Fruit fly (Drosophila melanogaster) whole organism, prepupa: ENCODE results near the gene CG9095.

ENCODE experiments used
- Blimp-1 ChIP-seq: fragments of 200-800 bp; sonication (Bioruptor generic); optimal IDR thresholded peaks from 3 replicates; lab custom pipeline; 2017; ENCODE audit warnings: missing biosample characterization, missing genetic modification characterization, mild to moderate bottlenecking, moderate library complexity, missing genetic modification reagents
- CG15336 ChIP-seq: fragments of 200-800 bp; sonication (Bioruptor generic); IDR thresholded peaks from 2 replicates; pipeline ENCODE4 v1.3.6; 2022; ENCODE audit warnings: missing biosample characterization, missing genetic modification characterization
- CG1621 ChIP-seq: fragments of 200-800 bp; sonication (Bioruptor generic); optimal IDR thresholded peaks from 3 replicates; lab custom pipeline; 2018; ENCODE audit warnings: missing biosample characterization, mild to moderate bottlenecking, missing genetic modification characterization
- CG31627 ChIP-seq: fragments of 200-800 bp; sonication (Bioruptor generic); optimal IDR thresholded peaks from 3 replicates; lab custom pipeline; 2016; ENCODE audit warnings: missing biosample characterization, missing genetic modification characterization
- CG34406 ChIP-seq: fragments of 200-800 bp; sonication (Bioruptor generic); optimal IDR thresholded peaks from 3 replicates; lab custom pipeline; 2016; ENCODE audit warnings: missing biosample characterization, missing genetic modification characterization
- CG3919 ChIP-seq: fragments of 200-800 bp; sonication (Bioruptor generic); optimal IDR thresholded peaks from 3 replicates; lab custom pipeline; 2016; ENCODE audit warnings: missing biosample characterization, missing genetic modification characterization
- CG4318 ChIP-seq: fragments of 200-800 bp; sonication (Bioruptor generic); optimal IDR thresholded peaks from 3 replicates; lab custom pipeline; 2017; ENCODE audit warnings: missing biosample characterization, mild to moderate bottlenecking, missing genetic modification characterization
- CG6276 ChIP-seq: fragments of 200-800 bp; sonication (Bioruptor generic); optimal IDR thresholded peaks from 2 replicates; lab custom pipeline; 2017; ENCODE audit warnings: missing biosample characterization, mild to moderate bottlenecking, missing genetic modification characterization
- CG6792 ChIP-seq: fragments of 200-800 bp; sonication (Bioruptor generic); optimal IDR thresholded peaks from 3 replicates; lab custom pipeline; 2016; ENCODE audit warnings: missing biosample characterization, missing genetic modification characterization
- CG6854 ChIP-seq: fragments of 200-800 bp; sonication (Bioruptor generic); optimal IDR thresholded peaks from 2 replicates; lab custom pipeline; 2017; ENCODE audit warnings: missing biosample characterization, mild to moderate bottlenecking, missing genetic modification characterization
- CG8632 ChIP-seq: fragments of 200-800 bp; sonication (Bioruptor generic); optimal IDR thresholded peaks from 3 replicates; lab custom pipeline; 2016; ENCODE audit warnings: missing biosample characterization, missing genetic modification characterization
- CG9139 ChIP-seq: fragments of 200-800 bp; sonication (Bioruptor generic); optimal IDR thresholded peaks from 3 replicates; lab custom pipeline; 2017; ENCODE audit warnings: missing biosample characterization, mild to moderate bottlenecking, missing genetic modification characterization
- Eip75B ChIP-seq: fragments of 200-800 bp; sonication (Bioruptor generic); optimal IDR thresholded peaks from 3 replicates; lab custom pipeline; 2016; ENCODE audit warnings: missing biosample characterization, missing genetic modification characterization
- Eip78C ChIP-seq: fragments of 200-800 bp; sonication (Bioruptor generic); peaks from one replicate; lab custom pipeline; 2016; ENCODE audit warnings: missing biosample characterization, missing genetic modification characterization
- Ets96B ChIP-seq: fragments of 200-800 bp; optimal IDR thresholded peaks from 2 replicates; lab custom pipeline; 2019; ENCODE audit warnings: missing biosample characterization, mild to moderate bottlenecking, missing genetic modification characterization, moderate library complexity
- Hr38 ChIP-seq: sonication (Bioruptor generic); optimal IDR thresholded peaks from 2 replicates; lab custom pipeline; 2016; ENCODE audit warnings: missing biosample characterization, missing genetic modification characterization
- Hr39 ChIP-seq: fragments of 200-800 bp; sonication (Bioruptor generic); optimal IDR thresholded peaks from 2 replicates; lab custom pipeline; 2016; ENCODE audit warnings: missing biosample characterization, missing genetic modification characterization
- Lpt ChIP-seq: fragments of 200-800 bp; sonication (Bioruptor generic); optimal IDR thresholded peaks from 3 replicates; lab custom pipeline; 2016; ENCODE audit warnings: missing biosample characterization, missing genetic modification characterization
- Smox ChIP-seq: fragments of 200-800 bp; sonication (Bioruptor generic); optimal IDR thresholded peaks from 3 replicates; lab custom pipeline; 2016; ENCODE audit warnings: missing biosample characterization, missing genetic modification characterization
- Sox102F ChIP-seq: fragments of 200-800 bp; sonication (Bioruptor generic); optimal IDR thresholded peaks from 2 replicates; lab custom pipeline; 2016; ENCODE audit warnings: missing biosample characterization, mild to moderate bottlenecking, missing genetic modification characterization
- Sox14 ChIP-seq: fragments of 200-800 bp; sonication (Bioruptor generic); optimal IDR thresholded peaks from 3 replicates; lab custom pipeline; 2016; ENCODE audit warnings: missing biosample characterization, missing genetic modification characterization
- Sox15 ChIP-seq: fragments of 200-800 bp; sonication (Bioruptor generic); optimal IDR thresholded peaks from 3 replicates; lab custom pipeline; 2016; ENCODE audit warnings: missing biosample characterization, missing genetic modification characterization
- achi ChIP-seq: fragments of 200-800 bp; sonication (Bioruptor generic); optimal IDR thresholded peaks from 3 replicates; lab custom pipeline; 2016; ENCODE audit warnings: missing biosample characterization, missing genetic modification characterization
- cyc ChIP-seq: fragments of 200-800 bp; sonication (Bioruptor generic); optimal IDR thresholded peaks from 3 replicates; lab custom pipeline; 2016; ENCODE audit warnings: missing biosample characterization, missing genetic modification characterization
- dac ChIP-seq: fragments of 200-800 bp; sonication (Bioruptor generic); optimal IDR thresholded peaks from 2 replicates; lab custom pipeline; 2017; ENCODE audit warnings: missing biosample characterization, mild to moderate bottlenecking, missing genetic modification characterization
- eg ChIP-seq: fragments of 200-800 bp; sonication (Bioruptor generic); IDR thresholded peaks from 3 replicates; pipeline ENCODE4 v1.3.6; 2022; ENCODE audit warnings: missing biosample characterization, missing genetic modification characterization
- fd59A ChIP-seq: fragments of 200-800 bp; sonication (Bioruptor generic); optimal IDR thresholded peaks from 2 replicates; lab custom pipeline; 2017; ENCODE audit warnings: missing biosample characterization, mild to moderate bottlenecking, missing genetic modification characterization, missing genetic modification reagents
- fkh ChIP-seq: fragments of 200-800 bp; sonication (Bioruptor generic); optimal IDR thresholded peaks from 3 replicates; lab custom pipeline; 2017; ENCODE audit warnings: missing biosample characterization, mild to moderate bottlenecking, missing genetic modification characterization, moderate library complexity
- spab ChIP-seq: fragments of 200-800 bp; sonication (Bioruptor generic); optimal IDR thresholded peaks from 2 replicates; lab custom pipeline; 2017; ENCODE audit warnings: missing biosample characterization, mild to moderate bottlenecking, missing genetic modification characterization, missing genetic modification reagents
- ss ChIP-seq, 2 experiments: fragments of 200-800 bp; sonication (Bioruptor generic); optimal IDR thresholded peaks; 2 replicates in 1 of 2; 3 replicates in 1 of 2; lab custom pipeline; 2017 to 2018; ENCODE audit warnings: mild to moderate bottlenecking in 2 of 2, missing biosample characterization in 2 of 2, missing genetic modification characterization in 2 of 2, moderate library complexity in 1 of 2
- svp ChIP-seq: fragments of 200-800 bp; sonication (Bioruptor generic); peaks from one replicate; lab custom pipeline; 2016; ENCODE audit warnings: missing biosample characterization, missing genetic modification characterization
- vri ChIP-seq: fragments of 200-800 bp; sonication (Bioruptor generic); optimal IDR thresholded peaks from 3 replicates; lab custom pipeline; 2016; ENCODE audit warnings: missing biosample characterization, mild to moderate bottlenecking, missing genetic modification characterization

Gene CG9095

DNA sequence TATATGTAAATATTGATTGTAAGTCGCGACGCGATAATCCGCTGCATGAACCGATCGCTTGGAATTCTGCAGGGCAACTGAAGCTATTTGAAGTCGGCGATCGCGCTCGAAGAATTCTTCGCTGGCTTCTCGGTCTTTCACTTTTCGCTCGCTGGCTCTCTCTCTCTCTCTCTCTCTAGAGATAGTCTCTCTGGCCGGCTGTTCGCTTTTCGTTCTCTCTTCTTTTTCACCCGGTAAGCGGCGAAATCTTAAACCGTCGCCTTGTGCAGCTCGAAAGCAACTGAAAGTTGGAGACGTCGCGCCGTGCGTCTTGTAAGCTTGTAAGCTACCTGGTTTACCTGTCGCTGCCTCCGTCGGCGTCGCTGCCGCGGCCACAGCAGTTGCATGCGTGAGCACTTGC lies at the start of gene CG9095:
Gene CG9095 (minus strand): TSS at position 285 of the 400 bp plus-strand sequence.
- TF ChIP-seq Eip75B (GFP tag; lab: Kevin White, UChicago) (peak; percentile 17), CG15336 (GFP tag; lab: Robert Waterston, UW) (no peak), fd59A (GFP tag; lab: Kevin White, UChicago) (no peak), fkh (GFP tag; lab: Kevin White, UChicago) (peak; percentile 42), CG6854 (GFP tag; lab: Kevin White, UChicago) (peak; percentile 22), CG3919 (GFP tag; lab: Kevin White, UChicago) (peak; percentile 10), CG31627 (GFP tag; lab: Kevin White, UChicago) (no peak), Blimp-1 (GFP tag; lab: Kevin White, UChicago) (peak; percentile 22), Hr38 (no peak), Sox102F (GFP tag; lab: Kevin White, UChicago) (no peak)
- TF ChIP-seq, all 60 proteins: peak for 5

DNA sequence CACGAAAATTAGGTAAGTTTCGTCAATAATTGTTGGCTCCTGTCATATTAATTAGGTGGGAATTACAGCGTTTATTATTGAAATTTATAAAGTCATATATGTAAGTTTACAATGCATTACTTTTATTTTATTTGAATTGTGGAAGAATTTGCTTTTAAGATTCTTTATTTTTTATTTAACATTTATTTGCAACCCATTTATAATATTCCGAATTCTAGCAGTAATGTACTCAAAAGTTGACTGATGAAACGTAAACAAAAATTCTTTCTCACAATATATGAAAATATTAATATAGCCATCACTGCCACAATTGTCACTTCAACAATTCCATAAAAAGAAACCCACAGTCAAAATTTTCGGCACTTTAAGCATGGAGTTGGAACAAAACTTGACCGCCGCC lies 47.1 kb upstream of the CG9095 start, which contains the start of gene CG5662:
Gene CG5662 (plus strand): TSS at position 301 of the 400 bp plus-strand sequence.
- TF ChIP-seq CG6276 (GFP tag; lab: Kevin White, UChicago) = no peak
- no peak for TF ChIP-seq cyc
- no peak for TF ChIP-seq vri (GFP tag; lab: Kevin White, UChicago)
- TF ChIP-seq CG34406 (GFP tag; lab: Kevin White, UChicago) = no peak

DNA sequence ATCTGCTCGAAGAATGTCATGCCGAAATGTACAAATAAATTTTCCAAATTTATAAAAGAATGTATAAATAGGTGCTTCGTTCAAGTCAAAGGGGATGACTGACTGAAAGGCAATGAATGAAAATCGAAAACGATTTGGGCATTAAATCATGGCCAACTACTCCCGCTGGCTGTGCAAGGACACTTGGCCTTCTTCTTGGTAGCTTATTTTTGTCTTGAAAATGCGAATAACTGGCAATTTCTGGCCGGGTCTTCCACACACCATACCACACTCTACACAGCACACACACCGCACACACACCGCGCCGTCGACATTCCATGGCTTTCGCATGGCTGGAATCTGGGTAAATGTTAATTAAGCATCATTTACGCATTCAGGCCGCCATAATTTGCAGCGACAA lies 43.5 kb upstream of the CG9095 start, which contains the start of gene CG32588:
Gene CG32588 (minus strand): TSS at position 101 of the 400 bp plus-strand sequence.
- TF ChIP-seq dac (GFP tag; lab: Kevin White, UChicago) = no peak
- TF ChIP-seq CG8632 (GFP tag; lab: Kevin White, UChicago) = no peak
- TF ChIP-seq CG6854 (GFP tag; lab: Kevin White, UChicago) = no peak
- TF ChIP-seq CG6792 = no peak
- TF ChIP-seq Sox102F (GFP tag; lab: Kevin White, UChicago) = no peak
- no peak for TF ChIP-seq fd59A (GFP tag; lab: Kevin White, UChicago)
- TF ChIP-seq achi (GFP tag; lab: Kevin White, UChicago) = no peak
- no peak for TF ChIP-seq CG6276 (GFP tag; lab: Kevin White, UChicago)
- TF ChIP-seq Ets96B (tag; lab: Kevin White, UChicago) = no peak
- TF ChIP-seq Lpt (GFP tag; lab: Kevin White, UChicago) = no peak
- no peak for TF ChIP-seq CG4318
- no peak for TF ChIP-seq CG1621

DNA sequence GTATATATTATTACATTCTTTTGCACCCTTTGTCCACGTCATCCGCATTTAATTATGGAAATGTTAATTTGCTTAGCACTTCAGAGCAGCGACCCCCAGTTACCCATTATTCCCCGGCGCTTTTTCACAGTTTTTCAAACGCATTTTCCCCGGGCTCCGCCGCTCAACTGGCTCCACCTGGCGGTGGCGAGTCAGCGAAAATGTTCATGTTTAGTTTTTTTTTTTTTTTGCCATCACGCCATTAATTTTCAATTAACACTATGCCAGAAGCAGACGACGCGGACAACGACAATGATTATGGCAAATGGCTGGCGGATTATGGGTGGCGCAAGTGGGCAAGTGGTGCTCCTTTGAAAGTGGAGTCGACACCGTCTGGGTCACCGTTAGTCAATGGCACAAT lies 40.6 kb upstream of the CG9095 start:
- no peak for TF ChIP-seq Sox15 (GFP tag; lab: Kevin White, UChicago)
- TF ChIP-seq vri (GFP tag; lab: Kevin White, UChicago) = no peak
- TF ChIP-seq CG1621 = no peak
- no peak for TF ChIP-seq CG15336 (GFP tag; lab: Robert Waterston, UW)
- TF ChIP-seq ss (GFP tag; optimal IDR thresholded peaks at IDR 0.05; lab: Kevin White, UChicago) = no peak
- no peak for TF ChIP-seq Eip78C (GFP tag; lab: Kevin White, UChicago)
- no peak for TF ChIP-seq Hr39
- TF ChIP-seq, all 60 proteins: peak for 0

DNA sequence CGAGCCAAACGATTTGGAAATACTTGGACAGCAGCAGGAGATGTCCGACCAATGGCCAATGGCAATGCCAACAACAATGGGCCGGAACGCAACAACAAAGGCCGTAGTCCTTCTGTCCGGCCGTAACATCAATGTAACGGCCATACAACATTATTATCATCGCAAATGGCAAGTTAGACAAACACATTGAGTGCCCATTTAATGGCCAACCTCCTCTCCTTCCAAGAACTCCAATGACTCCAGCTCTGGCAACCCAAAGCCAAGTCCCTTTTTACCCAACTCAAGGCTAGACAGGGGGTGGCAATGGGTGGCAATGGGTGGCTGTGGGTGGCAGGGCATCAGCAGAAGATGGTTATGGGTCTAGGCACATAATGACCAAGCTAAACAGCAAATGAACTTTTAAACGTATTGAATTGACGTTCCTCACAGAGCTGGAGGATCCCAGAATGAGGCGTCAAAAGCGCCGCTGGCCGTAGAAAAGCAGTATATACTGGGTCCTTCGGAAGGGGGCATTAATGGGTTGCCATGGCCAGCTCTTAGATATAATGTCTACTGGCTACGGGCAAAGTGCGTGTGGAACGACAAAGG lies 36.9 kb upstream of the CG9095 start:
- TF ChIP-seq vri (GFP tag; lab: Kevin White, UChicago) (no peak), Smox (GFP tag; lab: Kevin White, UChicago) (no peak), svp (GFP tag; lab: Kevin White, UChicago) (no peak), CG15336 (GFP tag; lab: Robert Waterston, UW) (no peak), ss (GFP tag; optimal IDR thresholded peaks at IDR 0.05; lab: Kevin White, UChicago) (no peak), CG9139 (GFP tag; lab: Kevin White, UChicago) (no peak), spab (GFP tag; lab: Kevin White, UChicago) (no peak), Sox14 (GFP tag; lab: Kevin White, UChicago) (no peak), eg (GFP tag; lab: Robert Waterston, UW) (no peak)
